Fruit fly (Drosophila melanogaster): ENCODE measurements around the gene RNaseX25.
A peak's percentile ranks its signal among the peaks of the same experiment; 100 is the strongest.

Gene RNaseX25

DNA sequence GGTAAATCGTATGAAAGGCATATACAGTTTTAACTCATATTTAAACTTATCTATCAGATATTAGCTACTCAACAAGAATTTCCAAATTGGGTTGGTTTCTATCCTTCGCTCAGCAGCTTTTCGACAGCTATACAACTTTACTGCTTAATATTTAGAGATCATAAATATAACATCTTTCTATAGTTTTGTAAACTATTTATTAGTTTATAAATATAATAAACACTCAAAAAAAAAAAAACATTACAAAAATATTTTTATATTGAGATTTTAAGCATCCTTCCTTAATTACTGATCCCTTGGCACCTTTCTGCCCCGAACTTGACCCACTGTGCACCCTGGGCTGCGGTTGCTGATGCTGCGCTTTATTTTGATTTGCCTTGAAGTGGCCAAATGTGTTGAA lies 17.4 kb upstream of the RNaseX25 start (continued):
- no peak for TF ChIP-seq maf-S (GFP tag; optimal IDR thresholded peaks at IDR 0.05)
- no peak for TF ChIP-seq pfk (GFP tag; optimal IDR thresholded peaks at IDR 0.05)
- no peak for TF ChIP-seq CG11696 (GFP tag; IDR thresholded peaks at IDR 0.05)
- TF ChIP-seq danr (GFP tag; IDR thresholded peaks at IDR 0.05), result no peak
- peak; percentile 52 for TF ChIP-seq CG14710 (tag; optimal IDR thresholded peaks at IDR 0.05)
- TF ChIP-seq Hmr (GFP tag; optimal IDR thresholded peaks at IDR 0.05), result no peak
- no peak for TF ChIP-seq sr (GFP tag; IDR thresholded peaks at IDR 0.05)
- TF ChIP-seq Nf-YC (tag; optimal IDR thresholded peaks at IDR 0.05), result no peak
- no peak for TF ChIP-seq Dip3 (GFP tag; optimal IDR thresholded peaks at IDR 0.05)
- TF ChIP-seq pb (GFP tag; optimal IDR thresholded peaks at IDR 0.05), result no peak
- no peak for TF ChIP-seq klu (GFP tag; IDR thresholded peaks at IDR 0.05)
- TF ChIP-seq caup (GFP tag; optimal IDR thresholded peaks at IDR 0.05; ENCODE audit: severe bottlenecking), result no peak
- peak; percentile 3 for TF ChIP-seq bcd (GFP tag; optimal IDR thresholded peaks at IDR 0.05)
- TF ChIP-seq Opbp (GFP tag; IDR thresholded peaks at IDR 0.05; ENCODE audit: partially characterized antibody), result no peak
- TF ChIP-seq bowl (GFP tag; IDR thresholded peaks at IDR 0.05), result no peak
- TF ChIP-seq ftz-f1 (GFP tag; optimal IDR thresholded peaks at IDR 0.05), result no peak
- no peak for TF ChIP-seq CG12104 (GFP tag; optimal IDR thresholded peaks at IDR 0.05)
- peak; percentile 69 for TF ChIP-seq dmrt11E (tag; optimal IDR thresholded peaks at IDR 0.05)
- TF ChIP-seq D19B (GFP tag; optimal IDR thresholded peaks at IDR 0.05), result no peak
- TF ChIP-seq CG1647 (GFP tag; optimal IDR thresholded peaks at IDR 0.05), result no peak
- no peak for TF ChIP-seq chn (GFP tag; optimal IDR thresholded peaks at IDR 0.05)
- peak; percentile 69 for TF ChIP-seq CG10979 (tag; optimal IDR thresholded peaks at IDR 0.05)
- no peak for TF ChIP-seq z (GFP tag; IDR thresholded peaks at IDR 0.05)
- TF ChIP-seq chinmo (GFP tag; IDR thresholded peaks at IDR 0.05; ENCODE audit: partially characterized antibody), result no peak
- no peak for TF ChIP-seq HmgZ (tag; optimal IDR thresholded peaks at IDR 0.05)
- no peak for TF ChIP-seq jumu (GFP tag; optimal IDR thresholded peaks at IDR 0.05)
- peak; percentile 11 for TF ChIP-seq CG17385 (GFP tag; optimal IDR thresholded peaks at IDR 0.05)
- TF ChIP-seq Elba2 (GFP tag; optimal IDR thresholded peaks at IDR 0.05), result no peak
- no peak for TF ChIP-seq Atf6 (GFP tag; IDR thresholded peaks at IDR 0.05)
- no peak for TF ChIP-seq Doc3 (GFP tag; IDR thresholded peaks at IDR 0.05; ENCODE audit: partially characterized antibody)
- no peak for TF ChIP-seq ci (GFP tag; IDR thresholded peaks at IDR 0.05)
- TF ChIP-seq Trl (optimal IDR thresholded peaks at IDR 0.05), result no peak
- TF ChIP-seq Trl (GFP tag; optimal IDR thresholded peaks at IDR 0.05), result no peak
- TF ChIP-seq vfl (GFP tag; optimal IDR thresholded peaks at IDR 0.05), result no peak
- no peak for TF ChIP-seq ap (GFP tag; IDR thresholded peaks at IDR 0.05)
- TF ChIP-seq bigmax (GFP tag; optimal IDR thresholded peaks at IDR 0.05), result no peak
- TF ChIP-seq CG34376 (GFP tag; optimal IDR thresholded peaks at IDR 0.05), result no peak
- TF ChIP-seq CG8388 (GFP tag; optimal IDR thresholded peaks at IDR 0.05), result peak; percentile 4
- no peak for TF ChIP-seq Aef1 (GFP tag; IDR thresholded peaks at IDR 0.05)
- no peak for TF ChIP-seq stwl (tag; optimal IDR thresholded peaks at IDR 0.05)
- no peak for TF ChIP-seq CG6175 (GFP tag; IDR thresholded peaks at IDR 0.05)
- no peak for TF ChIP-seq CG2120 (GFP tag; optimal IDR thresholded peaks at IDR 0.05)
- TF ChIP-seq rib (GFP tag; IDR thresholded peaks at IDR 0.05), result no peak
- TF ChIP-seq Hsf (GFP tag; optimal IDR thresholded peaks at IDR 0.05), result no peak
- no peak for TF ChIP-seq ken (GFP tag; IDR thresholded peaks at IDR 0.05)
- peak; percentile 51 for TF ChIP-seq Med (GFP tag)
- TF ChIP-seq amos (GFP tag; IDR thresholded peaks at IDR 0.05; ENCODE audit: partially characterized antibody), result no peak
- TF ChIP-seq CG10321 (GFP tag; IDR thresholded peaks at IDR 0.05), result no peak
- peak; percentile 23 for TF ChIP-seq CG1233 (GFP tag; optimal IDR thresholded peaks at IDR 0.05)
- TF ChIP-seq CG8924 (tag; optimal IDR thresholded peaks at IDR 0.05), result peak; percentile 12
- no peak for TF ChIP-seq dimm (GFP tag; IDR thresholded peaks at IDR 0.05)
- no peak for TF ChIP-seq odd (GFP tag; optimal IDR thresholded peaks at IDR 0.05)
- peak; percentile 41 for TF ChIP-seq CG7839 (tag; optimal IDR thresholded peaks at IDR 0.05)

All from whole organism, embryonic.